Worm (Caenorhabditis elegans) whole organism, young adult: ENCODE results near the gene F57B9.1.

Experiments used
- B0261.1 ChIP-seq: sonication (generic microtip); optimal IDR thresholded peaks from 2 replicates; lab custom pipeline; 2016; ENCODE audit warnings: mild to moderate bottlenecking, missing genetic modification characterization, moderate library complexity, missing compliant biosample characterization
- T07F8.4 ChIP-seq: sonication (generic microtip); optimal IDR thresholded peaks from 2 replicates; lab custom pipeline; 2016; ENCODE audit warnings: mild to moderate bottlenecking, missing genetic modification characterization, moderate library complexity, missing compliant biosample characterization
- T26A5.8 ChIP-seq: sonication (generic microtip); optimal IDR thresholded peaks from 2 replicates; lab custom pipeline; 2016; ENCODE audit warnings: missing genetic modification characterization, missing compliant biosample characterization
- lin-54 ChIP-seq: fragments of 200-800 bp; sonication (Bioruptor generic); optimal IDR thresholded peaks from 2 replicates; lab custom pipeline; 2018; ENCODE audit warnings: mild to moderate bottlenecking, missing genetic modification characterization, missing compliant biosample characterization
- nfya-1 ChIP-seq: sonication (generic microtip); optimal IDR thresholded peaks from 2 replicates; lab custom pipeline; 2017; ENCODE audit warnings: antibody characterized with exemption, missing compliant biosample characterization, missing genetic modification characterization, borderline replicate concordance; ENCODE audit not compliant: insufficient read depth
- rcor-1 ChIP-seq: fragments of 200-800 bp; sonication (Bioruptor generic); IDR thresholded peaks from 2 replicates; pipeline ENCODE4 v1.3.6; 2022; ENCODE audit warnings: missing genetic modification reagents, missing genetic modification characterization, missing compliant biosample characterization
- unc-62 ChIP-seq: fragments of 150-350 bp; optimal IDR thresholded peaks from 2 replicates; lab custom pipeline; 2014; ENCODE audit warnings: missing biosample characterization, missing genetic modification reagents, missing genetic modification characterization

- no peak for TF ChIP-seq nfya-1 (tag; lab: Kevin White, UChicago)
- TF ChIP-seq unc-62 (GFP tag; lab: Kevin White, UChicago) = no peak
- TF ChIP-seq rcor-1 (GFP tag; lab: Robert Waterston, UW) = no peak
- TF ChIP-seq B0261.1 (tag; lab: Kevin White, UChicago) = no peak
- TF ChIP-seq lin-54 (GFP tag; lab: Kevin White, UChicago) = no peak
- no peak for TF ChIP-seq T07F8.4 (tag; lab: Kevin White, UChicago)
- no peak for TF ChIP-seq T26A5.8 (tag; lab: Kevin White, UChicago)
Measured at ce11 chrIII:6945319-6945718, 16.6 kb upstream of the F57B9.1 start.
